Fruit fly (Drosophila melanogaster) whole organism, embryonic: ENCODE data around the gene Prat2.

Experiments
- BEAF-32 ChIP-seq: fragments of 200-800 bp; sonication (Bioruptor generic); optimal IDR thresholded peaks from 3 replicates; lab custom pipeline; 2017; ENCODE audit warnings: missing biosample characterization, missing genetic modification characterization, mild to moderate bottlenecking, moderate library complexity, missing genetic modification reagents
- CG10267 ChIP-seq: fragments of 200-800 bp; sonication (Bioruptor generic); optimal IDR thresholded peaks from 2 replicates; lab custom pipeline; 2018; ENCODE audit warnings: missing biosample characterization, mild to moderate bottlenecking, missing genetic modification characterization, moderate library complexity
- CG12219 ChIP-seq: fragments of 200-800 bp; sonication (Bioruptor generic); optimal IDR thresholded peaks from 3 replicates; lab custom pipeline; 2018; ENCODE audit warnings: missing biosample characterization, mild to moderate bottlenecking, missing genetic modification characterization
- CG12769 ChIP-seq: fragments of 200-800 bp; sonication (Bioruptor generic); optimal IDR thresholded peaks from 2 replicates; lab custom pipeline; 2019; ENCODE audit warnings: missing biosample characterization, mild to moderate bottlenecking, missing genetic modification characterization, moderate library complexity
- CG13287 ChIP-seq: fragments of 200-800 bp; sonication (Bioruptor generic); IDR thresholded peaks from 2 replicates; pipeline ENCODE4 v1.3.6; 2022; ENCODE audit warnings: missing biosample characterization, missing genetic modification characterization; ENCODE audit not compliant: partially characterized antibody
- CG13894 ChIP-seq: fragments of 200-800 bp; sonication (Bioruptor generic); optimal IDR thresholded peaks from 3 replicates; lab custom pipeline; 2018; ENCODE audit warnings: missing biosample characterization, mild to moderate bottlenecking, missing genetic modification characterization, moderate library complexity
- CG14050 ChIP-seq: fragments of 200-800 bp; sonication (Bioruptor generic); IDR thresholded peaks from 3 replicates; pipeline ENCODE4 v1.3.6; 2022; ENCODE audit warnings: missing biosample characterization, missing genetic modification characterization
- CG15011 ChIP-seq: fragments of 200-800 bp; sonication (Bioruptor generic); optimal IDR thresholded peaks from 3 replicates; lab custom pipeline; 2018; ENCODE audit warnings: missing biosample characterization, mild to moderate bottlenecking, missing genetic modification characterization
- CG17361 ChIP-seq: fragments of 200-800 bp; sonication (Bioruptor generic); IDR thresholded peaks from 3 replicates; pipeline ENCODE4 v1.3.6; 2022; ENCODE audit warnings: missing biosample characterization, missing genetic modification characterization
- CG18011 ChIP-seq: fragments of 200-800 bp; sonication (Bioruptor generic); optimal IDR thresholded peaks from 2 replicates; lab custom pipeline; 2017; ENCODE audit warnings: missing biosample characterization, missing genetic modification characterization, mild to moderate bottlenecking, moderate library complexity, missing genotype
- CG18599 ChIP-seq: fragments of 200-800 bp; sonication (Bioruptor generic); optimal IDR thresholded peaks from 3 replicates; lab custom pipeline; 2017; ENCODE audit warnings: missing biosample characterization, missing genetic modification characterization, mild to moderate bottlenecking, moderate library complexity, missing genetic modification reagents
- CG3065 ChIP-seq: fragments of 200-800 bp; sonication (Bioruptor generic); optimal IDR thresholded peaks from 2 replicates; lab custom pipeline; 2016; ENCODE audit warnings: missing biosample characterization, missing genetic modification characterization
- CG6654 ChIP-seq: fragments of 200-800 bp; sonication (Bioruptor generic); optimal IDR thresholded peaks from 2 replicates; lab custom pipeline; 2017; ENCODE audit warnings: missing biosample characterization, mild to moderate bottlenecking, missing genetic modification characterization
- CG7271 ChIP-seq: fragments of 200-800 bp; sonication (Bioruptor generic); optimal IDR thresholded peaks from 2 replicates; lab custom pipeline; 2018; ENCODE audit warnings: missing biosample characterization, mild to moderate bottlenecking, missing genetic modification characterization, moderate library complexity
- CG8089 ChIP-seq: fragments of 200-800 bp; sonication (Bioruptor generic); optimal IDR thresholded peaks from 3 replicates; lab custom pipeline; 2016; ENCODE audit warnings: missing biosample characterization, missing genetic modification characterization
- CG8388 ChIP-seq: fragments of 200-800 bp; sonication (Bioruptor generic); optimal IDR thresholded peaks from 2 replicates; lab custom pipeline; 2019; ENCODE audit warnings: missing biosample characterization, mild to moderate bottlenecking, missing genetic modification characterization, moderate library complexity
- CG9727 ChIP-seq: fragments of 200-800 bp; sonication (Bioruptor generic); optimal IDR thresholded peaks from 3 replicates; lab custom pipeline; 2017; ENCODE audit warnings: missing biosample characterization, mild to moderate bottlenecking, missing genetic modification characterization
- Camta ChIP-seq: fragments of 200-800 bp; sonication (Bioruptor generic); optimal IDR thresholded peaks from 2 replicates; lab custom pipeline; 2016; ENCODE audit warnings: missing biosample characterization, missing genetic modification characterization
- ERR ChIP-seq: fragments of 200-800 bp; sonication (Bioruptor generic); optimal IDR thresholded peaks from 2 replicates; lab custom pipeline; 2016; ENCODE audit warnings: missing biosample characterization, missing genetic modification characterization
- Eip74EF ChIP-seq, 2 experiments: fragments of 200-800 bp in 1 of 2; fragments of >200 bp in 1 of 2; sonication (Bioruptor generic) in 1 of 2; optimal IDR thresholded peaks; 2 replicates each; lab custom pipeline; 2017 to 2019; ENCODE audit warnings: missing biosample characterization in 2 of 2, missing genetic modification characterization in 2 of 2, mild to moderate bottlenecking in 1 of 2, moderate library complexity in 1 of 2
- Fer2 ChIP-seq: fragments of 200-800 bp; sonication (Bioruptor generic); optimal IDR thresholded peaks from 2 replicates; lab custom pipeline; 2018; ENCODE audit warnings: missing biosample characterization, mild to moderate bottlenecking, missing genetic modification characterization, moderate library complexity
- H2.0 ChIP-seq: fragments of 200-800 bp; sonication (Bioruptor generic); IDR thresholded peaks from 2 replicates; pipeline ENCODE4 v1.3.6; 2022; ENCODE audit warnings: missing biosample characterization, missing genetic modification characterization
- Hmr ChIP-seq: fragments of 200-800 bp; sonication (Bioruptor generic); optimal IDR thresholded peaks from 3 replicates; lab custom pipeline; 2017; ENCODE audit warnings: mild to moderate bottlenecking, missing biosample characterization, missing genetic modification reagents, missing genetic modification characterization
- Hmx ChIP-seq: fragments of 200-800 bp; sonication (Bioruptor generic); optimal IDR thresholded peaks from 2 replicates; lab custom pipeline; 2016; ENCODE audit warnings: missing biosample characterization, missing genetic modification characterization
- MESR4 ChIP-seq: fragments of 200-800 bp; sonication (Bioruptor generic); optimal IDR thresholded peaks from 2 replicates; lab custom pipeline; 2018; ENCODE audit warnings: missing biosample characterization, mild to moderate bottlenecking, missing genetic modification characterization, moderate library complexity
- Meics ChIP-seq: fragments of 200-800 bp; sonication (Bioruptor generic); optimal IDR thresholded peaks from 2 replicates; lab custom pipeline; 2017; ENCODE audit warnings: missing biosample characterization, mild to moderate bottlenecking, missing genetic modification characterization
- Mes4 ChIP-seq: fragments of 200-800 bp; sonication (Bioruptor generic); optimal IDR thresholded peaks from 2 replicates; lab custom pipeline; 2016; ENCODE audit warnings: missing biosample characterization, missing genetic modification characterization
- Optix ChIP-seq: fragments of 200-800 bp; sonication (Bioruptor generic); IDR thresholded peaks from 3 replicates; pipeline ENCODE4 v1.3.6; 2022; ENCODE audit warnings: missing biosample characterization, missing genetic modification characterization
- Ravus ChIP-seq: fragments of 200-800 bp; sonication (Bioruptor generic); IDR thresholded peaks from 2 replicates; pipeline ENCODE4 v1.3.6; 2022; ENCODE audit warnings: missing biosample characterization, missing genetic modification characterization
- Sin3A ChIP-seq: fragments of >200 bp; optimal IDR thresholded peaks from 2 replicates; lab custom pipeline; 2018
- Tbp ChIP-seq: fragments of >200 bp; optimal IDR thresholded peaks from 2 replicates; lab custom pipeline; 2018; ENCODE audit warnings: missing biosample characterization, missing genetic modification characterization
- ato ChIP-seq: fragments of 200-800 bp; sonication (Bioruptor generic); IDR thresholded peaks from 2 replicates; pipeline ENCODE4 v1.3.6; 2022; ENCODE audit warnings: missing biosample characterization, missing genetic modification characterization; ENCODE audit not compliant: partially characterized antibody
- cas ChIP-seq: fragments of 200-800 bp; sonication (Bioruptor generic); IDR thresholded peaks from 2 replicates; pipeline ENCODE4 v1.3.6; 2022; ENCODE audit warnings: missing biosample characterization, missing genetic modification characterization
- cg ChIP-seq: fragments of 200-800 bp; sonication (Bioruptor generic); optimal IDR thresholded peaks from 3 replicates; lab custom pipeline; 2019; ENCODE audit warnings: missing biosample characterization, mild to moderate bottlenecking, missing genetic modification characterization, moderate library complexity
- dpn ChIP-seq, 2 experiments: fragments of 200-800 bp; sonication (Bioruptor generic); optimal IDR thresholded peaks; 3 replicates each; lab custom pipeline; 2016; ENCODE audit warnings: missing biosample characterization in 2 of 2, missing genetic modification characterization in 2 of 2
- fd102C ChIP-seq: fragments of 200-800 bp; sonication (Bioruptor generic); optimal IDR thresholded peaks from 2 replicates; lab custom pipeline; 2018; ENCODE audit warnings: missing biosample characterization, mild to moderate bottlenecking, missing genetic modification characterization, moderate library complexity
- fd64A ChIP-seq: fragments of 200-800 bp; sonication (Bioruptor generic); optimal IDR thresholded peaks from 3 replicates; lab custom pipeline; 2018; ENCODE audit warnings: missing biosample characterization, mild to moderate bottlenecking, missing genetic modification characterization
- gcm ChIP-seq: fragments of 200-800 bp; sonication (Bioruptor generic); optimal IDR thresholded peaks from 2 replicates; lab custom pipeline; 2019; ENCODE audit warnings: missing biosample characterization, mild to moderate bottlenecking, missing genetic modification characterization, moderate library complexity
- gro ChIP-seq: fragments of 200-800 bp; sonication (Bioruptor generic); optimal IDR thresholded peaks from 2 replicates; lab custom pipeline; 2016; ENCODE audit warnings: missing biosample characterization, missing genetic modification characterization
- h ChIP-seq: fragments of >200 bp; optimal IDR thresholded peaks from 2 replicates; lab custom pipeline; 2017
- jing ChIP-seq: fragments of 200-800 bp; sonication (Bioruptor generic); optimal IDR thresholded peaks from 2 replicates; lab custom pipeline; 2018; ENCODE audit warnings: missing biosample characterization, mild to moderate bottlenecking, missing genetic modification characterization
- kah ChIP-seq: fragments of 200-800 bp; sonication (Bioruptor generic); optimal IDR thresholded peaks from 2 replicates; lab custom pipeline; 2018; ENCODE audit warnings: missing biosample characterization, mild to moderate bottlenecking, missing genetic modification characterization
- lilli ChIP-seq: fragments of 200-800 bp; sonication (Bioruptor generic); optimal IDR thresholded peaks from 3 replicates; lab custom pipeline; 2016; ENCODE audit warnings: missing biosample characterization, missing genetic modification characterization
- luna ChIP-seq: fragments of 200-800 bp; sonication (Bioruptor generic); optimal IDR thresholded peaks from 2 replicates; lab custom pipeline; 2016; ENCODE audit warnings: missing biosample characterization, missing genetic modification characterization
- nerfin-2 ChIP-seq: fragments of 200-800 bp; sonication (Bioruptor generic); IDR thresholded peaks from 2 replicates; pipeline ENCODE4 v1.3.6; 2022; ENCODE audit warnings: missing biosample characterization, missing genetic modification characterization; ENCODE audit not compliant: partially characterized antibody
- ranshi ChIP-seq: fragments of 200-800 bp; sonication (Bioruptor generic); IDR thresholded peaks from 2 replicates; pipeline ENCODE4 v1.3.6; 2022; ENCODE audit warnings: missing biosample characterization, missing genetic modification characterization
- rib ChIP-seq: fragments of 200-800 bp; sonication (Bioruptor generic); IDR thresholded peaks from 2 replicates; pipeline ENCODE4 v1.3.6; 2022; ENCODE audit warnings: missing biosample characterization, missing genetic modification characterization
- run ChIP-seq: fragments of 200-800 bp; sonication (Bioruptor generic); optimal IDR thresholded peaks from 3 replicates; lab custom pipeline; 2018; ENCODE audit warnings: missing biosample characterization, mild to moderate bottlenecking, missing genetic modification characterization
- unpg ChIP-seq: fragments of 200-800 bp; sonication (Bioruptor generic); optimal IDR thresholded peaks from 3 replicates; lab custom pipeline; 2018; ENCODE audit warnings: missing biosample characterization, mild to moderate bottlenecking, missing genetic modification characterization, moderate library complexity
- zen2 ChIP-seq: fragments of 200-800 bp; sonication (Bioruptor generic); IDR thresholded peaks from 3 replicates; pipeline ENCODE4 v1.3.6; 2022; ENCODE audit warnings: missing biosample characterization, missing genetic modification characterization; ENCODE audit not compliant: partially characterized antibody
- zfh1 ChIP-seq: fragments of 200-800 bp; sonication (Bioruptor generic); IDR thresholded peaks from 3 replicates; pipeline ENCODE4 v1.3.6; 2022; ENCODE audit warnings: missing biosample characterization, missing genetic modification characterization

Gene Prat2

DNA sequence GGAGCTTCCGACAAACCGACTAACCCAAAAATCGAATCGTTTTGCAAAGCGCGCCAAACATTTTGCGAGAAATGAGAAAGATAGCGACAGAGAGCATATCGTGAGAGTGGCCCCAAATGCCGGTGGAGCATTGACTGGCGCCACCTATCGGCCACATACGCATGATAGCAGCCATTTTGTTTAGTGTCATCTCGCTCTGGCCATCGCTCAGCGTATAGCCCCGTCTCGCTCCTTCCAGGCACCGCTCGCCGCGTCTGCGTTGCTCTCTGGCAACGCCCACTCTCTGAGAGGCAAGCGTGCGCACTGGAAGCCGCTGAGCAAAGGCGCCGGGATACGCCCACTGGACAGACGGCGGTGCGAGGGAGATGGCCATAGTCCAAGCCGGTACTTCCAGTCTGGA, 10.7 kb downstream of the Prat2 start (continued):
- TF ChIP-seq Ravus (no peak), CG10267 (tag; lab: Kevin White, UChicago) (peak; percentile 9), H2.0 (GFP tag; lab: Robert Waterston, UW) (0 out of 2 replicates have a peak, but pooled peaks have one; percentile 27), Hmx (GFP tag; lab: Kevin White, UChicago) (no peak), CG14050 (GFP tag; lab: Robert Waterston, UW) (no peak), CG12219 (GFP tag; lab: Kevin White, UChicago) (no peak), run (tag; lab: Kevin White, UChicago) (no peak), dpn (GFP tag; optimal IDR thresholded peaks at IDR 0.05; lab: Kevin White, UChicago) (peak in 1 of 2 experiments; percentile 40), nerfin-2 (GFP tag; lab: Robert Waterston, UW) (no peak), Camta (GFP tag; lab: Kevin White, UChicago) (no peak), CG8089 (GFP tag; lab: Kevin White, UChicago) (no peak), Tbp (GFP tag; lab: Kevin White, UChicago) (no peak), unpg (GFP tag; lab: Kevin White, UChicago) (peak; percentile 36), CG17361 (no peak; the same call in 2 of the 3 replicates), cas (GFP tag; lab: Robert Waterston, UW) (no peak), Mes4 (no peak), Eip74EF (GFP tag; optimal IDR thresholded peaks at IDR 0.05; lab: Kevin White, UChicago) (no peak), fd102C (GFP tag; lab: Kevin White, UChicago) (no peak), Hmr (GFP tag; lab: Kevin White, UChicago) (no peak), zfh1 (GFP tag; lab: Robert Waterston, UW) (peak; percentile 64), luna (GFP tag; lab: Kevin White, UChicago) (no peak), CG7271 (tag; lab: Kevin White, UChicago) (no peak), zen2 (0 out of 3 replicates have a peak, but pooled peaks have one; percentile 29), ERR (GFP tag; lab: Kevin White, UChicago) (no peak), CG9727 (peak; percentile 8), ranshi (GFP tag; lab: Robert Waterston, UW) (no peak), h (lab: Kevin White, UChicago) (no peak), CG18011 (no peak), CG13287 (GFP tag; lab: Robert Waterston, UW) (peak; percentile 47; the same call in 1 of the 2 replicates), CG13894 (tag; lab: Kevin White, UChicago) (no peak), Sin3A (lab: Kevin White, UChicago) (no peak), Meics (GFP tag; lab: Kevin White, UChicago) (no peak), kah (GFP tag; lab: Kevin White, UChicago) (peak; percentile 5), CG8388 (GFP tag; lab: Kevin White, UChicago) (no peak), ato (GFP tag; lab: Robert Waterston, UW) (peak; percentile 53), CG18599 (GFP tag; lab: Kevin White, UChicago) (no peak), rib (GFP tag; lab: Robert Waterston, UW) (peak; percentile 66; the same call in 1 of the 2 replicates), BEAF-32 (no peak), jing (GFP tag; lab: Kevin White, UChicago) (no peak), lilli (GFP tag; lab: Kevin White, UChicago) (peak; percentile 4), Fer2 (tag; lab: Kevin White, UChicago) (no peak), CG12769 (tag; lab: Kevin White, UChicago) (peak; percentile 28), MESR4 (GFP tag; lab: Kevin White, UChicago) (no peak), fd64A (no peak), Optix (GFP tag; lab: Robert Waterston, UW) (peak; percentile 67; the same call in 1 of the 3 replicates), cg (peak; percentile 80), CG15011 (no peak), gcm (GFP tag; lab: Kevin White, UChicago) (peak; percentile 35), CG6654 (GFP tag; lab: Kevin White, UChicago) (no peak), gro (GFP tag; lab: Kevin White, UChicago) (no peak), CG3065 (GFP tag; lab: Kevin White, UChicago) (peak; percentile 47)
